Worm (Caenorhabditis elegans): ENCODE measurements around the gene mdt-4.

The mdt-4 gene

ce11 chrII:4954099-4954959, 10.6 kb upstream of the mdt-4 start:
- TF ChIP-seq pes-1 (GFP tag; IDR thresholded peaks at IDR 0.05) (no peak), tbx-37 (GFP tag; conservative IDR thresholded peaks at IDR 0.05) (no peak), hmg-4 (GFP tag; optimal IDR thresholded peaks at IDR 0.05) (no peak), hnd-1 (tag; optimal IDR thresholded peaks at IDR 0.05) (no peak), hmbx-1 (tag; optimal IDR thresholded peaks at IDR 0.05) (no peak), tbx-11 (GFP tag; IDR thresholded peaks at IDR 0.05) (no peak)

- no peak for TF ChIP-seq tra-4 (tag; optimal IDR thresholded peaks at IDR 0.05)
- TF ChIP-seq scrt-1 (GFP tag; IDR thresholded peaks at IDR 0.05), result no peak
- TF ChIP-seq hmg-4 (GFP tag; optimal IDR thresholded peaks at IDR 0.05), result no peak
- TF ChIP-seq F13C5.2 (tag; optimal IDR thresholded peaks at IDR 0.05), result no peak
Measured at ce11 chrII:4953289-4953688, 9.5 kb upstream of the mdt-4 start, which contains the start of gene ndx-3. TSS of gene ndx-3 (plus strand) at chrII:4953589.

- TF ChIP-seq F13C5.2 (tag; optimal IDR thresholded peaks at IDR 0.05) (no peak), aly-1 (tag; optimal IDR thresholded peaks at IDR 0.05) (no peak), hnd-1 (tag; optimal IDR thresholded peaks at IDR 0.05) (no peak), sea-1 (GFP tag; conservative IDR thresholded peaks at IDR 0.05) (no peak), tbx-37 (GFP tag; conservative IDR thresholded peaks at IDR 0.05) (no peak), ceh-36 (tag; optimal IDR thresholded peaks at IDR 0.05) (no peak), hmg-4 (GFP tag; optimal IDR thresholded peaks at IDR 0.05) (no peak), flt-1 (GFP tag; IDR thresholded peaks at IDR 0.05) (no peak), hmbx-1 (tag; optimal IDR thresholded peaks at IDR 0.05) (no peak), scrt-1 (GFP tag; IDR thresholded peaks at IDR 0.05) (no peak), tra-4 (tag; optimal IDR thresholded peaks at IDR 0.05) (no peak), tbx-11 (GFP tag; IDR thresholded peaks at IDR 0.05) (no peak), pes-1 (GFP tag; IDR thresholded peaks at IDR 0.05) (no peak), ama-1 (optimal IDR thresholded peaks at IDR 0.05) (no peak), ets-7 (tag; optimal IDR thresholded peaks at IDR 0.05) (no peak), ceh-13 (GFP tag; optimal IDR thresholded peaks at IDR 0.05) (no peak), B0310.2 (tag; optimal IDR thresholded peaks at IDR 0.05) (no peak)
Measured at ce11 chrII:4949380-4949950, 5.7 kb upstream of the mdt-4 start, which contains the start of the genes try-1 and zyg-12. TSS of gene try-1 (minus strand) at chrII:4949527. TSS of gene zyg-12 (plus strand) at chrII:4949900.

ce11 chrII:4948118-4948517, 4.4 kb upstream of the mdt-4 start:
- TF ChIP-seq pes-1 (GFP tag; IDR thresholded peaks at IDR 0.05), result no peak
- TF ChIP-seq tbx-11 (GFP tag; IDR thresholded peaks at IDR 0.05), result no peak
- no peak for TF ChIP-seq hmbx-1 (tag; optimal IDR thresholded peaks at IDR 0.05)
- no peak for TF ChIP-seq F13C5.2 (tag; optimal IDR thresholded peaks at IDR 0.05)
- TF ChIP-seq B0310.2 (tag; optimal IDR thresholded peaks at IDR 0.05), result no peak
- no peak for TF ChIP-seq ets-7 (tag; optimal IDR thresholded peaks at IDR 0.05)
- TF ChIP-seq ceh-13 (GFP tag; optimal IDR thresholded peaks at IDR 0.05), result no peak
- no peak for TF ChIP-seq hnd-1 (tag; optimal IDR thresholded peaks at IDR 0.05)
- TF ChIP-seq flt-1 (GFP tag; IDR thresholded peaks at IDR 0.05), result no peak
- no peak for TF ChIP-seq hmg-4 (GFP tag; optimal IDR thresholded peaks at IDR 0.05)
- no peak for TF ChIP-seq ceh-36 (tag; optimal IDR thresholded peaks at IDR 0.05)
- no peak for TF ChIP-seq tra-4 (tag; optimal IDR thresholded peaks at IDR 0.05)
- TF ChIP-seq scrt-1 (GFP tag; IDR thresholded peaks at IDR 0.05), result no peak
- no peak for TF ChIP-seq ama-1 (optimal IDR thresholded peaks at IDR 0.05)
- TF ChIP-seq aly-1 (tag; optimal IDR thresholded peaks at IDR 0.05), result no peak
- no peak for TF ChIP-seq sea-1 (GFP tag; conservative IDR thresholded peaks at IDR 0.05)
- TF ChIP-seq tbx-37 (GFP tag; conservative IDR thresholded peaks at IDR 0.05), result no peak

- TF ChIP-seq B0310.2 (tag; optimal IDR thresholded peaks at IDR 0.05) (no peak), ama-1 (optimal IDR thresholded peaks at IDR 0.05) (no peak), sea-1 (GFP tag; conservative IDR thresholded peaks at IDR 0.05) (no peak), ceh-36 (tag; optimal IDR thresholded peaks at IDR 0.05) (no peak), tra-4 (tag; optimal IDR thresholded peaks at IDR 0.05) (no peak), tbx-37 (GFP tag; conservative IDR thresholded peaks at IDR 0.05) (no peak), tbx-11 (GFP tag; IDR thresholded peaks at IDR 0.05) (no peak), hmg-4 (GFP tag; optimal IDR thresholded peaks at IDR 0.05) (no peak), scrt-1 (GFP tag; IDR thresholded peaks at IDR 0.05) (no peak), flt-1 (GFP tag; IDR thresholded peaks at IDR 0.05) (no peak), pes-1 (GFP tag; IDR thresholded peaks at IDR 0.05) (no peak), hnd-1 (tag; optimal IDR thresholded peaks at IDR 0.05) (no peak), F13C5.2 (tag; optimal IDR thresholded peaks at IDR 0.05) (no peak), hmbx-1 (tag; optimal IDR thresholded peaks at IDR 0.05) (no peak)
Measured at ce11 chrII:4946775-4947174, 3.0 kb upstream of the mdt-4 start.

ce11 chrII:4945695-4946094, 1.9 kb upstream of the mdt-4 start, which contains the start of the genes gldi-11 and ZK546.2:
TSS of gene gldi-11 (minus strand) at chrII:4945789.
TSS of gene ZK546.2 (plus strand) at chrII:4946027.
- TF ChIP-seq sea-1 (GFP tag; conservative IDR thresholded peaks at IDR 0.05) (no peak), tbx-37 (GFP tag; conservative IDR thresholded peaks at IDR 0.05) (no peak), pes-1 (GFP tag; IDR thresholded peaks at IDR 0.05) (no peak), F13C5.2 (tag; optimal IDR thresholded peaks at IDR 0.05) (no peak), scrt-1 (GFP tag; IDR thresholded peaks at IDR 0.05) (no peak), flt-1 (GFP tag; IDR thresholded peaks at IDR 0.05) (no peak), hnd-1 (tag; optimal IDR thresholded peaks at IDR 0.05) (no peak), hmbx-1 (tag; optimal IDR thresholded peaks at IDR 0.05) (no peak)

- TF ChIP-seq aly-1 (tag; optimal IDR thresholded peaks at IDR 0.05), result no peak
- TF ChIP-seq B0310.2 (tag; optimal IDR thresholded peaks at IDR 0.05), result no peak
- TF ChIP-seq scrt-1 (GFP tag; IDR thresholded peaks at IDR 0.05), result no peak
Measured at ce11 chrII:4942829-4943228, 920 bp downstream of the mdt-4 start.
